Worm (Caenorhabditis elegans): Measurements from ENCODE around the gene Y54G2A.57.

Y54G2A.57 gene

ce11 chrIV:2969399-2969990, at the start of gene Y54G2A.57:
Y54G2A.57 (plus strand) TSS chrIV:2969940.
- no peak for TF ChIP-seq unc-62 (GFP tag; optimal IDR thresholded peaks at IDR 0.05)

- TF ChIP-seq unc-62 (GFP tag; optimal IDR thresholded peaks at IDR 0.05), result no peak
Observed at ce11 chrIV:2922196-2922595, 47.5 kb upstream of the Y54G2A.57 start, which contains the start of gene fbxc-45. fbxc-45 (minus strand) TSS chrIV:2922243.

DNA sequence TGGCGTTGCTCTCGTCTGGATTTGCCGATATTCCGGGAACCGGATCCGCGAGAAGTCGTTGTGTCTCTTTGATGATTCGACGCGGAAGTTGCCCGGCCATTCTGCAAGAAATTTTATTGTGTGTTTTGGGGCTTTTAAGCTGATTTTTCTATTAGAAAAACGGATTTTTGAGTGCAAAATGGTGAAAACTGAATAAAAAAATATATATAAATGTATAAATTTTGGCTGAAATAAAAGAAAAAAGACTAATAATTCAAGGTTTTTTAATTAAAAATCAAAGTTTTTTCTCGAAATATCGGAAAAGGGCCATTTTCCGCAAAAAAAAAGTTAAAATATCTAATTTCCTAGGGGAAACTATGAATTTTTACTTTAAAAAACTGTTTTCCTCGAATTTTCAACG, 44.1 kb upstream of the Y54G2A.57 start, which contains the start of gene ubc-13:
TSS of gene ubc-13 (minus strand) at position 101 of the 400 bp plus-strand sequence.
- TF ChIP-seq unc-62 (GFP tag; optimal IDR thresholded peaks at IDR 0.05), result no peak

ce11 chrIV:2928409-2928808, 41.3 kb upstream of the Y54G2A.57 start, which contains the start of gene manf-1:
manf-1 (minus strand) TSS chrIV:2928421.
- no peak for TF ChIP-seq unc-62 (GFP tag; optimal IDR thresholded peaks at IDR 0.05)

DNA sequence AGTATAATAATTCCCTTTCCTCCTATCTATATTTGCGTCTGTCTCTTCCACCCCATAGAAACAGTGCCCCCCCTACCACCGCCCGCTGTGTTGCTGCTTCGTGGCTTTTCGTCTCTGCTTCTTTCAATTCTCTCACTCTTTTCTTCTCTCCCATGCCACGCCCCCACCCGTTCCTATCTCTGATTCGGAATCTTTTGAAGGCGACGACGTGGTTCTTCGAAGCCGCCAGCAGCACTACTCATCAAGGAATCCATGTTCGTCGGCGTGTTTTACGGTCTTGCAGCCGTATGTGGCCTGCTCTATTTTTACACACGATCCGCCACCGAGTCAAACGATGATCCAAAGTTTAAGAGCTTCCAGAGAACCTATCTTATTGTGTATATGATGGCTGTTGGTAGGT, 38.5 kb upstream of the Y54G2A.57 start, which contains the start of gene samt-1:
TSS of gene samt-1 (plus strand) at position 176 of the 400 bp plus-strand sequence.
- TF ChIP-seq unc-62 (GFP tag; optimal IDR thresholded peaks at IDR 0.05), result no peak

- no peak for TF ChIP-seq unc-62 (GFP tag; optimal IDR thresholded peaks at IDR 0.05)
Observed at ce11 chrIV:2935194-2935593, 34.5 kb upstream of the Y54G2A.57 start.

DNA sequence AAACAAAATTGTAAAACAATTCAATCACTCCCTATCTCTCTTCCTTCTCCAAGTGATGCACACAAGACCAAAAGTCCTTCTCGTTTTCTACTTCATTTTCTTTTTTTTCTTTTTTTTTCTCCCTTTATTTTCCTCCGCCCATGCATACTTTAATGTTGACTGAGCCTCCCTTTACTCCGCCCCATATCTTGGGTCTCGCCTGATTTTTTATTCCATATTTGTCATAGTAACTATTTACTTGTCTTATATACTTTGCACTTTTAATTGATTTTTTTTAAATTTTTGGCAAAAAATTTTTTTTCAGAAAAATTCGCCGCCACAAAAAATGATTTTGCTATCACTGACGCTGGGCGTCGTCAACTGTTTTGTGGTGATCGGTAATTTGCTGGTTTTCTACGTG, 9.9 kb upstream of the Y54G2A.57 start, which contains the start of gene ser-6:
TSS of gene ser-6 (plus strand) at position 301 of the 400 bp plus-strand sequence.
- TF ChIP-seq unc-62 (GFP tag; optimal IDR thresholded peaks at IDR 0.05), result no peak

- no peak for TF ChIP-seq unc-62 (GFP tag; optimal IDR thresholded peaks at IDR 0.05)
Observed at ce11 chrIV:2960242-2960641, 9.5 kb upstream of the Y54G2A.57 start.

DNA sequence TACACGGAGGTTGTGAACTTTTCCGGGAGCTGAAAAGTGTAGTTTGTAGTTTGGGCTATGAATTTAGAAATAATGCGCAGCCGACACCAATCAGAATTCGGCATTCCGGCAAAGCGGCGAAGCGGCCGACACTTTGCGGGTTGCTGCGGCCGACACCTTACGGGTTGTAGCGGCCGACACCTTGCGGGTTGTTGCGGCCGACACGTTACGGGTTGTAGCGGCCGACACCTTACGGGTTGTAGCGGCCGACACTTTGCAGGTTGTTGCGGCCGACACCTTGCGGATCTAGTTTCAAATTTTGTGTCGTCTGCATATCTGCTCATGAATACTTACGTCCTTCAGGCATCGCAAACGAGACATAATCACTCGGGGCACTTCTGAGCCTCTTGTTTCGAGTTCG, 2.9 kb upstream of the Y54G2A.57 start:
- no peak for TF ChIP-seq unc-62 (GFP tag; optimal IDR thresholded peaks at IDR 0.05)

DNA sequence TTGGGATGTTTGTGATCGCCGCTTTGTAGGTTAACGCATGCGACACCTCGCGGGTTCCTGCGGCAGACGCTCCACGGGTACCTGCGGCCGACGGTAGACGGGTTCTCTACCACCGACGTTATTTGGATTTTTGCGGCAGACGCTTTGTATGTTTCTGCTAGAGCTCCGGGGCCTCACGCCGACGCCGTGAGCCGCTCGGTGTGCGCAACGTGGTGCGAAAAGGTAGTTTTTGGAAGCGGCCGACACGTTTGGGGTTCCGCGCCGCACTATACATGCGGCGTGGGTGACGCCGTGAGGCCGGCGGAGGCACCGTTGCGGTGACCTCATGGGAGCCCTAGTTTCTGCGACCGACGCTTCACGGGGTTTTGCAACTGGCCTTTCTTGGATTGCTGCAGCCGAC, 1.3 kb downstream of the Y54G2A.57 start:
- TF ChIP-seq unc-62 (GFP tag; optimal IDR thresholded peaks at IDR 0.05), result no peak

ce11 chrIV:2978384-2978783, 8.6 kb downstream of the Y54G2A.57 start, which contains the start of gene lad-2:
lad-2 (minus strand) TSS chrIV:2978484.
- no peak for TF ChIP-seq unc-62 (GFP tag; optimal IDR thresholded peaks at IDR 0.05)

DNA sequence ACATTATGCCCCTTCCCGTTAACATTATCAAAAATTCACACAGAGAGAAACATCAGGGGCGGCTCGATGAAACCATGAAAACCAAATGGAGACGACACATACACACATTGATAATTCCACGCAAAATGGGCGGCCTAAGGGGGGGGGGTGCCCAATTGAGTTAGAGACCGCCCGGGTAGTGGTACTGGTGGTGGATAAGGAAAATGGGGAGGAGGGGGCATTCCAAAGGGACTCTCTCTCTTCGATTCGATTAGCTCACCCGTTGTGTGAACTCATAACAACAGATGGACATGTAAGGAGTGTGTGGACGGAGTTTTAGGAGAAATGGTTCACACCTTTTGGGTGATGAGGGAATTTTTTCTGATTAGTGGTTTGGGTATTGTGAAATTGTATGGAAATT, 12.7 kb downstream of the Y54G2A.57 start:
- no peak for TF ChIP-seq unc-62 (GFP tag; optimal IDR thresholded peaks at IDR 0.05)

DNA sequence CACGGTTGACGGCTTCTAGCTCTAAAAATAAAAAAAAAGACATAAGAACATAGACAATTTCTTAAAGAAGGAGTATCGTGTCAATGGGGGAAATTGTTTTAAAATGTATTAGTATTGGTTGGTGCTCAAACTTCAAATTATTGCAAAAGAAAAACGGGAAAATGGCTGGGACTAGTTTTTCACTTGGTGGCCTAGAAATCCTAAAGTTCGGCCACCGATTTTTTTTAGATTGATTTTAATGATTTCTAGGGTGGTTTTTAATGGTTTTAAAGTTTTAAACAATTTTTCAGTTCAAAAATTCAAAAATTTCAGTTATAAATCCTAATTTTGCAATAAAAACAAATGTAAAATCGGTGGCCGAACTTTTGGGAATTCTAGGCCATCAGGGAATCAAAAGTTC, 17.0 kb downstream of the Y54G2A.57 start:
- TF ChIP-seq unc-62 (GFP tag; optimal IDR thresholded peaks at IDR 0.05), result no peak

ce11 chrIV:2990519-2990918, 20.8 kb downstream of the Y54G2A.57 start:
- no peak for TF ChIP-seq unc-62 (GFP tag; optimal IDR thresholded peaks at IDR 0.05)

DNA sequence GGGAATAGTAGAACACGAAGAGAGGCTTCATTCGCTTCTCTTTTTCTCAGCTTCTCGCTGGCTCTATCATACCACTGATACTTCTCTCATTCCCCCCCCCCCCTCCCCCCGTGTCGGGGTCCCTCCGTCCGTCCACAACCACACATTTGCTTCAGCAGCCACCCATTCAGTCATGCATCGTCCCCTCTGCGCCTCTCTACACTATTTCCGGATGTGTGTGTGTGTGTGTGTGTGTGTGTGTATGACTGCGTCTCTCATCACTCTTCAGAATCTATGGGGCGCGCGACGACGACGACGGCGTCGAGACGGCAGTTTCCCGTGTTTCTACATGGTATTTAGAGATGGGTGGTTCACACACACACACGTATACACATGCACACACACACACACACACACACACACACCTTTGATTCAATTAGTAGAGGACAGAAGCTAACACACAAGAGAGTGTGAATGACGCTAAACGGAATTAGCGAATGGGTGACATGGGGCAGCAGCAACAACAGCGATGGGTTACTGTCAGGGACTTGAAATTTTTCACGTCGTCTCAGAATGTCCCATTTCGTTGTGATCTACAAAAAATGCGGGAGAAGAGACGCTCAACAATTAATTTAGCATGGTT, 23.6 kb downstream of the Y54G2A.57 start:
- TF ChIP-seq unc-62 (GFP tag; optimal IDR thresholded peaks at IDR 0.05), result no peak

- TF ChIP-seq unc-62 (GFP tag; optimal IDR thresholded peaks at IDR 0.05), result no peak
Observed at ce11 chrIV:2994883-2995282, 25.1 kb downstream of the Y54G2A.57 start.

DNA sequence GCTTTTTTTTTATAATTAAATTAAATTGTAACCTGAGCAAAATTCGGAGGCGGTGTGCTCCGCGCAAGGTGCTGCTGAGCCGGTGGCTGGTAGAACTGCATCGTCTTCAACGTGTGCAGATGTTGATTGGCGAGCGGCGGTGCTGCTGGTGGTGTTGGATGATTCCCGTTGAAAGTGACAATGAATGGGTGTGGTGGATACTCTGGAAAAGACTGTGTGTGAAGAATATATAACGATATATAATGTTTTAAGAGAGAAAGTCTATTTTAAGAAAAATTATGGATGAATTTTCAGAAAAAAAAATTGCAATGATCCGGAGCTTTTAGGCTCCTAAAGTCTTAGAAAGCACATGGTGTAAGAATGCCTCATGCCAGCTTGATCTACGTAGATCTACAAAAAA, 25.6 kb downstream of the Y54G2A.57 start, which contains the start of gene Y54G2A.26:
TSS of gene Y54G2A.26 (minus strand) at position 101 of the 400 bp plus-strand sequence.
- no peak for TF ChIP-seq unc-62 (GFP tag; optimal IDR thresholded peaks at IDR 0.05)

All from whole organism, dauer.